Fruit fly (Drosophila melanogaster) whole organism, embryonic: ENCODE data around the gene qm.

Source experiments
- Atf-2 ChIP-seq: fragments of 200-800 bp; sonication (Bioruptor generic); optimal IDR thresholded peaks from 2 replicates; lab custom pipeline; 2016; ENCODE audit warnings: missing biosample characterization, missing genetic modification characterization
- B-H1 ChIP-seq: fragments of 200-800 bp; sonication (Bioruptor generic); IDR thresholded peaks from 3 replicates; pipeline ENCODE4 v1.3.6; 2022; ENCODE audit warnings: missing biosample characterization, missing genetic modification characterization
- CG10543 ChIP-seq: fragments of 200-800 bp; sonication (Bioruptor generic); optimal IDR thresholded peaks from 3 replicates; lab custom pipeline; 2017; ENCODE audit warnings: missing biosample characterization, mild to moderate bottlenecking, missing genetic modification characterization, moderate library complexity
- CG11398 ChIP-seq: fragments of 200-800 bp; sonication (Bioruptor generic); optimal IDR thresholded peaks from 2 replicates; lab custom pipeline; 2016; ENCODE audit warnings: missing biosample characterization, missing genetic modification characterization
- CG12071 ChIP-seq: fragments of 200-800 bp; sonication (Bioruptor generic); optimal IDR thresholded peaks from 3 replicates; lab custom pipeline; 2018; ENCODE audit warnings: missing biosample characterization, mild to moderate bottlenecking, missing genetic modification characterization
- CG12236 ChIP-seq: fragments of 200-800 bp; sonication (Bioruptor generic); optimal IDR thresholded peaks from 2 replicates; lab custom pipeline; 2016; ENCODE audit warnings: missing biosample characterization, missing genetic modification characterization
- CG14050 ChIP-seq: fragments of 200-800 bp; sonication (Bioruptor generic); IDR thresholded peaks from 3 replicates; pipeline ENCODE4 v1.3.6; 2022; ENCODE audit warnings: missing biosample characterization, missing genetic modification characterization
- CG14667 ChIP-seq: fragments of 200-800 bp; sonication (Bioruptor generic); IDR thresholded peaks from 2 replicates; pipeline ENCODE4 v1.3.6; 2022; ENCODE audit warnings: missing biosample characterization, missing genetic modification characterization
- CG1603 ChIP-seq: fragments of 200-800 bp; sonication (Bioruptor generic); optimal IDR thresholded peaks from 2 replicates; lab custom pipeline; 2019; ENCODE audit warnings: missing biosample characterization, mild to moderate bottlenecking, missing genetic modification characterization, moderate library complexity
- CG2116 ChIP-seq: fragments of 200-800 bp; sonication (Bioruptor generic); optimal IDR thresholded peaks from 3 replicates; lab custom pipeline; 2018; ENCODE audit warnings: missing biosample characterization, mild to moderate bottlenecking, missing genetic modification characterization
- CG2678 ChIP-seq: fragments of 200-800 bp; sonication (Bioruptor generic); optimal IDR thresholded peaks from 3 replicates; lab custom pipeline; 2019; ENCODE audit warnings: missing biosample characterization, mild to moderate bottlenecking, missing genetic modification characterization, moderate library complexity
- CG3163 ChIP-seq: fragments of 200-800 bp; sonication (Bioruptor generic); optimal IDR thresholded peaks from 3 replicates; lab custom pipeline; 2016; ENCODE audit warnings: missing biosample characterization, missing genetic modification characterization
- CG33213 ChIP-seq: fragments of 200-800 bp; sonication (Bioruptor generic); optimal IDR thresholded peaks from 3 replicates; lab custom pipeline; 2016; ENCODE audit warnings: missing biosample characterization, missing genetic modification characterization
- CG33557 ChIP-seq: fragments of 200-800 bp; sonication (Bioruptor generic); optimal IDR thresholded peaks from 2 replicates; lab custom pipeline; 2019; ENCODE audit warnings: missing biosample characterization, mild to moderate bottlenecking, missing genetic modification characterization, moderate library complexity
- CG6854 ChIP-seq: fragments of 200-800 bp; sonication (Bioruptor generic); optimal IDR thresholded peaks from 3 replicates; lab custom pipeline; 2017; ENCODE audit warnings: missing biosample characterization, mild to moderate bottlenecking, missing genetic modification characterization
- CG7372 ChIP-seq: fragments of 200-800 bp; sonication (Bioruptor generic); IDR thresholded peaks from 2 replicates; pipeline ENCODE4 v1.3.6; 2022; ENCODE audit warnings: missing biosample characterization, missing genetic modification characterization
- CG7839 ChIP-seq: fragments of 200-800 bp; sonication (Bioruptor generic); optimal IDR thresholded peaks from 3 replicates; lab custom pipeline; 2018; ENCODE audit warnings: missing biosample characterization, mild to moderate bottlenecking, missing genetic modification characterization, moderate library complexity
- CG8290 ChIP-seq, 3 experiments: fragments of 200-800 bp; sonication (Bioruptor generic); optimal IDR thresholded peaks; 2 replicates each; lab custom pipeline; 2016 to 2019; ENCODE audit warnings: missing biosample characterization in 3 of 3, missing genetic modification characterization in 3 of 3, mild to moderate bottlenecking in 2 of 3, moderate library complexity in 1 of 3
- Drgx ChIP-seq: fragments of 200-800 bp; sonication (Bioruptor generic); IDR thresholded peaks from 2 replicates; pipeline ENCODE4 v1.3.6; 2022; ENCODE audit warnings: missing biosample characterization, missing genetic modification characterization
- HmgD ChIP-seq: fragments of 200-800 bp; sonication (Bioruptor generic); optimal IDR thresholded peaks from 3 replicates; lab custom pipeline; 2016; ENCODE audit warnings: missing biosample characterization, missing genetic modification characterization
- HmgZ ChIP-seq: fragments of 200-800 bp; sonication (Bioruptor generic); optimal IDR thresholded peaks from 2 replicates; lab custom pipeline; 2018; ENCODE audit warnings: missing biosample characterization, mild to moderate bottlenecking, missing genetic modification characterization
- Lpt ChIP-seq: fragments of >200 bp; optimal IDR thresholded peaks from 2 replicates; lab custom pipeline; 2018; ENCODE audit warnings: missing biosample characterization, missing genetic modification characterization
- Med ChIP-seq: fragments of 200-800 bp; sonication (Bioruptor generic); peaks from one replicate; lab custom pipeline; 2016; ENCODE audit warnings: missing biosample characterization, missing genetic modification characterization, mild to moderate bottlenecking, inconsistent platforms, moderate library complexity
- Mrtf ChIP-seq: fragments of 200-800 bp; sonication (Bioruptor generic); IDR thresholded peaks from 3 replicates; pipeline ENCODE4 v1.3.6; 2022; ENCODE audit warnings: missing biosample characterization, missing genetic modification characterization
- NfI ChIP-seq: fragments of 200-800 bp; sonication (Bioruptor generic); optimal IDR thresholded peaks from 3 replicates; lab custom pipeline; 2018; ENCODE audit warnings: missing biosample characterization, mild to moderate bottlenecking, missing genetic modification characterization, moderate library complexity
- Opbp ChIP-seq: fragments of 200-800 bp; sonication (Bioruptor generic); IDR thresholded peaks from 3 replicates; pipeline ENCODE4 v1.3.6; 2022; ENCODE audit warnings: missing biosample characterization, missing genetic modification characterization; ENCODE audit not compliant: partially characterized antibody
- Optix ChIP-seq: fragments of 200-800 bp; sonication (Bioruptor generic); IDR thresholded peaks from 3 replicates; pipeline ENCODE4 v1.3.6; 2022; ENCODE audit warnings: missing biosample characterization, missing genetic modification characterization
- amos ChIP-seq: fragments of 200-800 bp; sonication (Bioruptor generic); IDR thresholded peaks from 2 replicates; pipeline ENCODE4 v1.3.6; 2022; ENCODE audit warnings: missing biosample characterization, missing genetic modification characterization; ENCODE audit not compliant: partially characterized antibody
- ato ChIP-seq: fragments of 200-800 bp; sonication (Bioruptor generic); IDR thresholded peaks from 2 replicates; pipeline ENCODE4 v1.3.6; 2022; ENCODE audit warnings: missing biosample characterization, missing genetic modification characterization; ENCODE audit not compliant: partially characterized antibody
- br ChIP-seq: fragments of >200 bp; optimal IDR thresholded peaks from 2 replicates; lab custom pipeline; 2017
- ci ChIP-seq: fragments of 200-800 bp; sonication (Bioruptor generic); IDR thresholded peaks from 3 replicates; pipeline ENCODE4 v1.3.6; 2022; ENCODE audit warnings: missing biosample characterization, missing genetic modification characterization
- corto ChIP-seq: fragments of 200-800 bp; sonication (Bioruptor generic); optimal IDR thresholded peaks from 2 replicates; lab custom pipeline; 2016; ENCODE audit warnings: missing biosample characterization, mild to moderate bottlenecking, missing genetic modification characterization, moderate library complexity
- danr ChIP-seq: fragments of 200-800 bp; sonication (Bioruptor generic); IDR thresholded peaks from 2 replicates; pipeline ENCODE4 v1.3.6; 2022; ENCODE audit warnings: missing biosample characterization, missing genetic modification characterization
- dati ChIP-seq: fragments of 200-800 bp; sonication (Bioruptor generic); IDR thresholded peaks from 2 replicates; pipeline ENCODE4 v1.3.6; 2022; ENCODE audit warnings: missing biosample characterization, missing genetic modification characterization
- disco-r ChIP-seq: fragments of 200-800 bp; sonication (Bioruptor generic); optimal IDR thresholded peaks from 2 replicates; lab custom pipeline; 2016; ENCODE audit warnings: missing biosample characterization, missing genetic modification characterization
- ems ChIP-seq: fragments of 200-800 bp; sonication (Bioruptor generic); optimal IDR thresholded peaks from 3 replicates; lab custom pipeline; 2016; ENCODE audit warnings: missing biosample characterization, missing genetic modification characterization
- fru ChIP-seq: fragments of >200 bp; optimal IDR thresholded peaks from 2 replicates; lab custom pipeline; 2017
- fu2 ChIP-seq: fragments of 200-800 bp; sonication (Bioruptor generic); optimal IDR thresholded peaks from 2 replicates; lab custom pipeline; 2016; ENCODE audit warnings: missing biosample characterization, missing genetic modification characterization
- grau ChIP-seq: fragments of 200-800 bp; optimal IDR thresholded peaks from 3 replicates; lab custom pipeline; 2019; ENCODE audit warnings: missing biosample characterization, mild to moderate bottlenecking, missing genetic modification characterization, moderate library complexity
- hb ChIP-seq: fragments of 200-800 bp; sonication (Bioruptor generic); IDR thresholded peaks from 3 replicates; pipeline ENCODE4 v1.3.6; 2022; ENCODE audit warnings: missing biosample characterization, missing genetic modification characterization; ENCODE audit not compliant: partially characterized antibody
- hth ChIP-seq: fragments of >200 bp; optimal IDR thresholded peaks from 2 replicates; lab custom pipeline; 2017; ENCODE audit warnings: inconsistent platforms
- jing ChIP-seq: fragments of 200-800 bp; sonication (Bioruptor generic); optimal IDR thresholded peaks from 2 replicates; lab custom pipeline; 2018; ENCODE audit warnings: missing biosample characterization, mild to moderate bottlenecking, missing genetic modification characterization
- ken ChIP-seq: fragments of 200-800 bp; sonication (Bioruptor generic); IDR thresholded peaks from 3 replicates; pipeline ENCODE4 v1.3.6; 2022; ENCODE audit warnings: missing biosample characterization, missing genetic modification characterization
- nmo ChIP-seq: fragments of 200-800 bp; sonication (Bioruptor generic); optimal IDR thresholded peaks from 2 replicates; lab custom pipeline; 2018; ENCODE audit warnings: missing biosample characterization, mild to moderate bottlenecking, missing genetic modification characterization, moderate library complexity
- prd ChIP-seq, 3 experiments: fragments of >200 bp in 2 of 3; fragments of 200-800 bp in 1 of 3; sonication (Bioruptor generic) in 1 of 3; optimal IDR thresholded peaks in 2 of 3; IDR thresholded peaks in 1 of 3; 2 replicates in 2 of 3; 3 replicates in 1 of 3; pipeline versions ENCODE4 v1.3.6 to Lab custom; 2017 to 2022; ENCODE audit warnings: missing biosample characterization in 1 of 3, missing genetic modification characterization in 1 of 3
- salm ChIP-seq: fragments of 200-800 bp; sonication (Bioruptor generic); optimal IDR thresholded peaks from 2 replicates; lab custom pipeline; 2018; ENCODE audit warnings: missing biosample characterization, mild to moderate bottlenecking, missing genetic modification characterization
- sna ChIP-seq: fragments of 200-800 bp; sonication (Bioruptor generic); IDR thresholded peaks from 2 replicates; pipeline ENCODE4 v1.3.6; 2022; ENCODE audit warnings: missing biosample characterization, missing genetic modification characterization; ENCODE audit not compliant: partially characterized antibody
- tin ChIP-seq: fragments of 200-800 bp; sonication (Bioruptor generic); optimal IDR thresholded peaks from 3 replicates; lab custom pipeline; 2016; ENCODE audit warnings: missing biosample characterization, missing genetic modification characterization
- wek ChIP-seq: fragments of 200-800 bp; sonication (Bioruptor generic); optimal IDR thresholded peaks from 3 replicates; lab custom pipeline; 2018; ENCODE audit warnings: missing biosample characterization, mild to moderate bottlenecking, missing genetic modification characterization, moderate library complexity

Gene qm

dm6 chr3L:7328567-7329253, 19.4 kb upstream of the qm start, which contains the start of the genes mrva, CG42307 and mus312 (continued):
- TF ChIP-seq corto (GFP tag; lab: Kevin White, UChicago) (no peak), wek (peak; percentile 98), Med (GFP tag; lab: Kevin White, UChicago) (peak; percentile 94), CG33557 (GFP tag; lab: Kevin White, UChicago) (peak; percentile 93), fru (lab: Kevin White, UChicago) (no peak), prd (optimal IDR thresholded peaks at IDR 0.05; lab: Kevin White, UChicago) (no peak), prd (GFP tag; IDR thresholded peaks at IDR 0.05; lab: Robert Waterston, UW) (peak; percentile 82), CG10543 (GFP tag; lab: Kevin White, UChicago) (peak; percentile 96), disco-r (GFP tag; lab: Kevin White, UChicago) (no peak), HmgZ (tag; lab: Kevin White, UChicago) (peak; percentile 73), CG14667 (GFP tag; lab: Robert Waterston, UW) (peak; percentile 85), CG2678 (tag; lab: Kevin White, UChicago) (no peak), CG11398 (GFP tag; lab: Kevin White, UChicago) (no peak), danr (GFP tag; lab: Robert Waterston, UW) (peak; percentile 70; the same call in 1 of the 2 replicates), CG12071 (GFP tag; lab: Kevin White, UChicago) (no peak), sna (GFP tag; lab: Robert Waterston, UW) (0 out of 2 replicates have a peak, but pooled peaks have one; percentile 48), Opbp (GFP tag; lab: Robert Waterston, UW) (peak; percentile 38; the same call in 1 of the 3 replicates), tin (GFP tag; lab: Kevin White, UChicago) (peak; percentile 82), amos (GFP tag; lab: Robert Waterston, UW) (peak; percentile 50; the same call in 1 of the 2 replicates), nmo (peak; percentile 80), B-H1 (GFP tag; lab: Robert Waterston, UW) (peak; percentile 55), salm (tag; lab: Kevin White, UChicago) (peak; percentile 87), CG8290 (GFP tag; optimal IDR thresholded peaks at IDR 0.05; lab: Kevin White, UChicago) (peak; percentile 66), CG8290 (tag; optimal IDR thresholded peaks at IDR 0.05; lab: Kevin White, UChicago) (no peak), jing (no peak), HmgD (GFP tag; lab: Kevin White, UChicago) (no peak), CG33213 (GFP tag; lab: Kevin White, UChicago) (peak; percentile 44), CG7372 (GFP tag; lab: Robert Waterston, UW) (peak; percentile 72), NfI (GFP tag; lab: Kevin White, UChicago) (peak; percentile 91), CG3163 (GFP tag; lab: Kevin White, UChicago) (no peak), CG6854 (GFP tag; lab: Kevin White, UChicago) (peak; percentile 44), grau (tag; lab: Kevin White, UChicago) (peak; percentile 94), hb (GFP tag; lab: Robert Waterston, UW) (no peak), hth (lab: Kevin White, UChicago) (no peak), Atf-2 (GFP tag; lab: Kevin White, UChicago) (peak; percentile 26), Mrtf (GFP tag; lab: Robert Waterston, UW) (peak; percentile 83), Lpt (GFP tag; lab: Kevin White, UChicago) (no peak), CG7839 (tag; lab: Kevin White, UChicago) (no peak), CG2116 (GFP tag; lab: Kevin White, UChicago) (peak; percentile 85), dati (GFP tag; lab: Robert Waterston, UW) (no peak), ems (GFP tag; lab: Kevin White, UChicago) (peak; percentile 33), CG12236 (GFP tag; lab: Kevin White, UChicago) (no peak), fu2 (GFP tag; lab: Kevin White, UChicago) (peak; percentile 39), Optix (0 out of 3 replicates have a peak, but pooled peaks have one; percentile 34), ken (peak; percentile 68), CG1603 (tag; lab: Kevin White, UChicago) (no peak), br (lab: Kevin White, UChicago) (no peak), ato (GFP tag; lab: Robert Waterston, UW) (0 out of 2 replicates have a peak, but pooled peaks have one; percentile 39), ci (GFP tag; lab: Robert Waterston, UW) (peak; percentile 70; the same call in 2 of the 3 replicates), CG14050 (peak; percentile 76), Drgx (GFP tag; lab: Robert Waterston, UW) (peak; percentile 78)
